Worm (Caenorhabditis elegans) whole organism, L2 larva: ENCODE measurements around the gene mib-1.
A peak's percentile ranks its signal among the peaks of the same experiment; 100 is the strongest.

ENCODE experiments used
- C34F6.9 ChIP-seq: fragments of 150-350 bp; optimal IDR thresholded peaks from 2 replicates; lab custom pipeline; 2014; ENCODE audit warnings: missing biosample characterization, missing genetic modification characterization
- F13H6.1 ChIP-seq: sonication (generic microtip); optimal IDR thresholded peaks from 2 replicates; lab custom pipeline; 2016; ENCODE audit warnings: missing genetic modification characterization, missing compliant biosample characterization
- R02D3.7 ChIP-seq: fragments of 150-350 bp; optimal IDR thresholded peaks from 2 replicates; lab custom pipeline; 2014; ENCODE audit warnings: missing biosample characterization, missing genetic modification characterization
- Y55F3AM.14 ChIP-seq: fragments of 200-800 bp; sonication (Bioruptor generic); optimal IDR thresholded peaks from 2 replicates; lab custom pipeline; 2018; ENCODE audit warnings: mild to moderate bottlenecking, missing genetic modification characterization, missing compliant biosample characterization
- aly-2 ChIP-seq: fragments of 150-350 bp; optimal IDR thresholded peaks from 2 replicates; lab custom pipeline; 2014; ENCODE audit warnings: missing biosample characterization, missing genetic modification characterization
- ama-1 ChIP-seq: fragments of 150-350 bp; optimal IDR thresholded peaks from 2 replicates; lab custom pipeline; 2018; ENCODE audit warnings: inconsistent platforms
- blmp-1 ChIP-seq: sonication (generic microtip); optimal IDR thresholded peaks from 2 replicates; lab custom pipeline; 2017; ENCODE audit warnings: missing genetic modification characterization, mild to moderate bottlenecking, missing compliant biosample characterization, antibody characterized with exemption, moderate library complexity; ENCODE audit not compliant: insufficient read depth
- ceh-16 ChIP-seq: fragments of 150-350 bp; optimal IDR thresholded peaks from 2 replicates; lab custom pipeline; 2014; ENCODE audit warnings: missing biosample characterization, missing genetic modification characterization
- ceh-82 ChIP-seq: fragments of 150-350 bp; optimal IDR thresholded peaks from 2 replicates; lab custom pipeline; 2014; ENCODE audit warnings: missing biosample characterization, missing genetic modification characterization
- crh-2 ChIP-seq: sonication (generic microtip); optimal IDR thresholded peaks from 2 replicates; lab custom pipeline; 2017; ENCODE audit warnings: missing biosample characterization, missing genetic modification characterization
- dmd-4 ChIP-seq: sonication (generic microtip); optimal IDR thresholded peaks from 2 replicates; lab custom pipeline; 2017; ENCODE audit warnings: missing biosample characterization, missing genetic modification characterization
- elt-1 ChIP-seq: fragments of 150-350 bp; optimal IDR thresholded peaks from 2 replicates; lab custom pipeline; 2014; ENCODE audit warnings: missing biosample characterization, missing genetic modification characterization
- fos-1 ChIP-seq: fragments of 150-350 bp; optimal IDR thresholded peaks from 2 replicates; lab custom pipeline; 2014; ENCODE audit warnings: missing biosample characterization, missing genetic modification characterization
- gmeb-1 ChIP-seq: fragments of 150-350 bp; optimal IDR thresholded peaks from 2 replicates; lab custom pipeline; 2014; ENCODE audit warnings: missing biosample characterization, missing genetic modification characterization
- lin-13 ChIP-seq: fragments of 150-350 bp; optimal IDR thresholded peaks from 2 replicates; lab custom pipeline; 2014; ENCODE audit warnings: missing biosample characterization, missing genetic modification reagents, missing genetic modification characterization
- lin-39 ChIP-seq: fragments of 150-350 bp; optimal IDR thresholded peaks from 2 replicates; lab custom pipeline; 2014; ENCODE audit warnings: missing biosample characterization, missing genetic modification reagents, missing genetic modification characterization
- mbf-1 ChIP-seq: sonication (generic microtip); optimal IDR thresholded peaks from 2 replicates; lab custom pipeline; 2017; ENCODE audit warnings: missing biosample characterization, missing genetic modification characterization
- nhr-10 ChIP-seq: sonication (generic microtip); optimal IDR thresholded peaks from 2 replicates; lab custom pipeline; 2017; ENCODE audit warnings: missing biosample characterization, missing genetic modification characterization
- nhr-21 ChIP-seq: fragments of 150-350 bp; optimal IDR thresholded peaks from 2 replicates; lab custom pipeline; 2014; ENCODE audit warnings: missing biosample characterization, missing genetic modification characterization
- nhr-23 ChIP-seq: fragments of 150-350 bp; optimal IDR thresholded peaks from 2 replicates; lab custom pipeline; 2014; ENCODE audit warnings: missing biosample characterization, missing genetic modification reagents, missing genetic modification characterization
- nhr-25 ChIP-seq: fragments of 150-350 bp; sonication (generic microtip); optimal IDR thresholded peaks from 3 replicates; lab custom pipeline; 2014; ENCODE audit warnings: missing biosample characterization, missing genetic modification characterization
- nhr-77 ChIP-seq: fragments of 150-350 bp; optimal IDR thresholded peaks from 2 replicates; lab custom pipeline; 2014; ENCODE audit warnings: missing biosample characterization, missing genetic modification characterization
- peb-1 ChIP-seq: fragments of 150-350 bp; optimal IDR thresholded peaks from 2 replicates; lab custom pipeline; 2014; ENCODE audit warnings: missing biosample characterization, missing genetic modification characterization
- sem-4 ChIP-seq: fragments of 150-350 bp; optimal IDR thresholded peaks from 2 replicates; lab custom pipeline; 2014; ENCODE audit warnings: missing biosample characterization, missing genetic modification reagents, missing genetic modification characterization
- skn-1 ChIP-seq: sonication (generic microtip); optimal IDR thresholded peaks from 2 replicates; lab custom pipeline; 2017; ENCODE audit warnings: missing biosample characterization, missing genetic modification characterization
- sma-3 ChIP-seq: sonication (generic microtip); optimal IDR thresholded peaks from 2 replicates; lab custom pipeline; 2016; ENCODE audit warnings: missing genetic modification reagents, missing genetic modification characterization, missing compliant biosample characterization
- sma-9 ChIP-seq, 2 experiments: fragments of 150-350 bp in 1 of 2; sonication (generic microtip) in 1 of 2; optimal IDR thresholded peaks; 2 replicates each; lab custom pipeline; 2014 to 2016; ENCODE audit warnings: missing genetic modification characterization in 2 of 2, mild to moderate bottlenecking in 1 of 2, missing biosample characterization in 1 of 2, missing compliant biosample characterization in 1 of 2, missing genetic modification reagents in 1 of 2, moderate library complexity in 1 of 2
- snpc-4 ChIP-seq: fragments of 150-350 bp; optimal IDR thresholded peaks from 2 replicates; lab custom pipeline; 2014; ENCODE audit warnings: missing biosample characterization, missing genetic modification characterization
- unc-39 ChIP-seq: fragments of 150-350 bp; optimal IDR thresholded peaks from 2 replicates; lab custom pipeline; 2014; ENCODE audit warnings: missing biosample characterization, missing genetic modification characterization
- unc-55 ChIP-seq: fragments of 150-350 bp; sonication (generic microtip); optimal IDR thresholded peaks from 3 replicates; lab custom pipeline; 2014; ENCODE audit warnings: missing biosample characterization, missing genetic modification reagents, missing genetic modification characterization
- zag-1 ChIP-seq: fragments of 150-350 bp; optimal IDR thresholded peaks from 2 replicates; lab custom pipeline; 2014; ENCODE audit warnings: missing biosample characterization, missing genetic modification characterization
- ztf-4 ChIP-seq: fragments of 150-350 bp; optimal IDR thresholded peaks from 2 replicates; lab custom pipeline; 2014; ENCODE audit warnings: missing biosample characterization, missing genetic modification characterization

mib-1 gene

DNA sequence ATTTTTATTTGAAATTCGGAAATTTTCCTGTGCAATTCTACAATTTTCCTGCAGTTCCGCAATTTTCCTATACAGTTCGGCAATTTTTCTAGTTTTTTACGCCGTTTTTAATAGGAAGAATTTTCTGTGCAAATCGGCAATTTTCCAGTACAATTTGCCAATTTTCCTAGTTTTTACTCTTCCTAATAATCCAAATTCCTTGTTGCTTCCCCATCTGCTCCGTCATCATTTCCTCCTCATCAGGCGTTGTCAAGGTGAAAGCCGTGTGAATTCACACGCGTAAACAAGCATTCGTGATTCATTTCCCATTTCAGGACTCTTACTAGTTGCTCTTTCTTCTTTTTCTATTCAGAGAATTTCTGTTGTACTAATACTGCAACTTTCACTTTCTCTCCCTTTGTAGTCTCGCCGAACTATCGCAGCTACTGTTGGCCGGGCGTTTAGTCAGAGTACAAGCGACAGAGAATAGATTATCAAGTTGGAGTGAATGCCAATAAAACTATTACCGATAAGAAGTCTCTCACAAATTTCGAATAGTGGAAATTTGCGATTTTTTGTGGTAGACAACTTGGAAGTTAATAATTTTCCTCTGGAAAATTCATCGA, 48.8 kb downstream of the mib-1 start:
- TF ChIP-seq blmp-1 (tag; lab: Kevin White, UChicago) (peak; percentile 85), fos-1 (peak; percentile 97), C34F6.9 (tag; lab: Kevin White, UChicago) (no peak), nhr-10 (tag; lab: Kevin White, UChicago) (no peak), sma-3 (no peak), sma-9 (GFP tag; optimal IDR thresholded peaks at IDR 0.05; lab: Kevin White, UChicago) (peak; percentile 29), sma-9 (tag; optimal IDR thresholded peaks at IDR 0.05; lab: Kevin White, UChicago) (no peak), R02D3.7 (tag; lab: Kevin White, UChicago) (no peak)

DNA sequence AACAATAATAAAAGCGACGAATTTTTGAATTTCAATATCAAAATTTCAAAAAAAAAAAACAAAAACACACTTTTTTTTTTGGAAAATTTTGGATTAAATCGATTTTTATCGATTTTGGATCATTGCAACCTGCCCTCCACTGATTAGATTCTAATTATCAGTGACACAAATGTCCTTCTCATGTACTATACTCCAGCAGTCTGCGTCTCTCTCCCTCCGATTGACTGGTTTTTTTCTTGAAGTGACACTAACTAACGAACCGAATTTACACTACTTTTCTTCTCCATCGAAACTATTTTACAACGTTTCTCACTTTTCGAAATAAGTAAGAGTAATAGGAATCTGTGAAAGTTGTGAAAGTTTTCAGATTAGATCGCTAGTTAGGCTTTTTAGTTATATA, 49.7 kb downstream of the mib-1 start:
- TF ChIP-seq ama-1 (lab: Kevin White, UChicago) (no peak), nhr-25 (tag; lab: Kevin White, UChicago) (peak; percentile 55), zag-1 (tag; lab: Kevin White, UChicago) (no peak), snpc-4 (no peak), sma-9 (GFP tag; optimal IDR thresholded peaks at IDR 0.05; lab: Kevin White, UChicago) (peak; percentile 32), sma-9 (tag; optimal IDR thresholded peaks at IDR 0.05; lab: Kevin White, UChicago) (no peak), C34F6.9 (tag; lab: Kevin White, UChicago) (no peak), sem-4 (tag; lab: Kevin White, UChicago) (no peak), nhr-21 (tag; lab: Kevin White, UChicago) (no peak), crh-2 (peak; percentile 14), Y55F3AM.14 (GFP tag; lab: Kevin White, UChicago) (no peak), fos-1 (peak; percentile 81), blmp-1 (tag; lab: Kevin White, UChicago) (peak; percentile 55)

DNA sequence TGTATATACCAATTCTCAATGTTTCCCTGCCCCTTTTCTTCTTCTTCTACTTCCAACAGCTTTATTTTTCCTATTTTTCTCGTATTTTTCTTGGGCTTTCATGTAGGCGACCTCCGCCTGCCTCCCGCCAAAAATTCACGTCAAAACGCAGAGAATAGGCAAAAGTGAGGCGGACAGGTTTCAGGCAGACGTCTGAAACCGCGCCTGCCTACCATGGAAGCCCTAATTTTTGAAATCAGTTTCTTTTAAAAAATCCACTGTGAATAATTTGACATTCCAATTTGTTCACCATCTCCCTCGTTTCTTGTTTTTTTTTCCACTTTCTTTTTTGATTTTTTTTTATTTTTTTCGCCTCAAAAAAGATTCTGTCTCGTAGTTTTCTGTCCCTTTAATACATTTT, 51.7 kb downstream of the mib-1 start:
- TF ChIP-seq mbf-1 (tag; lab: Kevin White, UChicago) (no peak), ceh-82 (tag; lab: Kevin White, UChicago) (no peak), skn-1 (tag; lab: Kevin White, UChicago) (no peak), ceh-16 (tag; lab: Kevin White, UChicago) (no peak), aly-2 (no peak), F13H6.1 (no peak), nhr-77 (tag; lab: Kevin White, UChicago) (no peak), gmeb-1 (no peak), blmp-1 (tag; lab: Kevin White, UChicago) (no peak), peb-1 (no peak), unc-39 (tag; lab: Kevin White, UChicago) (no peak), C34F6.9 (tag; lab: Kevin White, UChicago) (no peak), dmd-4 (tag; lab: Kevin White, UChicago) (no peak), Y55F3AM.14 (GFP tag; lab: Kevin White, UChicago) (no peak)
- TF ChIP-seq, all 48 proteins: peak for 0

DNA sequence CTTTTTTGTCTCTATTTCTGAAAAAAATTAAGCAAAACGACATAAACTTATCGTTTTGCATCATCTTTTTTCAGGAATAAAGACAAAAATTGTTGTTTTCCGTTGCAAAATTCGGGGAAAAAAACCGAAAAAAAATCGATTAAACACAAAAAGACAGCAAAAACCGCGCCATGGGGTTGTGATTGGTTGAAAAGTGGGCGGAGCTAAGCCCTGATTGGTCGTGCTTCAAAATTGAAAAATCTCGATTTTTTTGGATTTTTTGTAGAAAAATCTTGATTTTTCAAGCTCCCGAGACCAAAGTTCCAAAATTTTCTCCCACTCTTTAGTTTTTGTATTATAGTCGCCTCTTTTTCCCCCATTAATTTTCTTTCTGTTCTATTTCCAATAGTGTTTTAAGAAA, 52.2 kb downstream of the mib-1 start:
- TF ChIP-seq aly-2 = no peak

DNA sequence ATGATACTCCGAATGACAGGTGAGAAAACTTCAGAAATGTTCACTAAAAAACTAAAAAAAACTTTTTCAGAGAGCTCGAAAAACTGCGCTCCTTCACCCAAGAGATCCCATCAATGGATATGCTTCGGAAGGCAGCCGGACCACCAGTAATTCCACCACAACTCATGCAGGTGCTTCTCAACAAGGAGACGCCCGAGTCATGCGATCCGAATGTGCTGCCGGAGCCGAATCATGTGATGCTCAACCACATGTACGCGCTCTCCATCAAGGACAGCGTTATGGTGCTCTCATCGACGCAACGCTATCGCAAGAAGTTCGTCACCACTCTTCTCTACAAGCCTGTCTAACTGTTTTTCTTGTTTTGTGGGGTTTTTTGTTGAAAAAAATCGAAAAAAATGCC, 52.7 kb downstream of the mib-1 start:
- no peak for TF ChIP-seq ama-1 (lab: Kevin White, UChicago)
- TF ChIP-seq dmd-4 (tag; lab: Kevin White, UChicago) = no peak
- TF ChIP-seq crh-2 = no peak
- TF ChIP-seq unc-55 (GFP tag; lab: Kevin White, UChicago) = no peak
- no peak for TF ChIP-seq nhr-23 (tag; lab: Kevin White, UChicago)
- TF ChIP-seq lin-13 (GFP tag; lab: Kevin White, UChicago) = no peak
- no peak for TF ChIP-seq nhr-10 (tag; lab: Kevin White, UChicago)
- no peak for TF ChIP-seq F13H6.1
- no peak for TF ChIP-seq C34F6.9 (tag; lab: Kevin White, UChicago)
- no peak for TF ChIP-seq sma-9 (GFP tag; optimal IDR thresholded peaks at IDR 0.05; lab: Kevin White, UChicago)
- no peak for TF ChIP-seq sma-9 (tag; optimal IDR thresholded peaks at IDR 0.05; lab: Kevin White, UChicago)
- no peak for TF ChIP-seq ztf-4
- no peak for TF ChIP-seq sma-3
- TF ChIP-seq elt-1 (tag; lab: Kevin White, UChicago) = no peak
- no peak for TF ChIP-seq unc-39 (tag; lab: Kevin White, UChicago)
- no peak for TF ChIP-seq lin-39 (tag; lab: Kevin White, UChicago)
